Worm (Caenorhabditis elegans) whole organism, L1 larva: Measurements from ENCODE around the gene rpl-5.

ENCODE experiments used
- alr-1 ChIP-seq: fragments of 200-800 bp; sonication (Bioruptor generic); optimal IDR thresholded peaks from 2 replicates; lab custom pipeline; 2018; ENCODE audit warnings: borderline replicate concordance, mild to moderate bottlenecking, missing genetic modification characterization, missing compliant biosample characterization
- dpl-1 ChIP-seq, 3 experiments: fragments of 150-350 bp in 2 of 3; sonication (generic microtip) in 1 of 3; optimal IDR thresholded peaks; 2 replicates each; lab custom pipeline; 2014 to 2017; ENCODE audit warnings: missing biosample characterization in 3 of 3, missing genetic modification characterization in 3 of 3, missing genetic modification reagents in 3 of 3
- egl-13 ChIP-seq: sonication (generic microtip); optimal IDR thresholded peaks from 2 replicates; lab custom pipeline; 2016; ENCODE audit warnings: missing genotype, missing genetic modification reagents, missing genetic modification characterization, missing compliant biosample characterization
- grh-1 ChIP-seq: fragments of 200-800 bp; sonication (Bioruptor generic); IDR thresholded peaks from 2 replicates; pipeline ENCODE4 v1.3.6; 2022; ENCODE audit warnings: missing genetic modification reagents, missing genetic modification characterization, missing compliant biosample characterization
- lsy-2 ChIP-seq, 2 experiments: fragments of 150-350 bp; optimal IDR thresholded peaks; 2 replicates each; lab custom pipeline; 2014; ENCODE audit warnings: missing biosample characterization in 2 of 2, missing genetic modification characterization in 2 of 2
- nhr-11 ChIP-seq: fragments of 150-350 bp; optimal IDR thresholded peaks from 2 replicates; lab custom pipeline; 2014; ENCODE audit warnings: missing biosample characterization, missing genetic modification characterization
- nhr-12 ChIP-seq: sonication (generic microtip); optimal IDR thresholded peaks from 2 replicates; lab custom pipeline; 2017; ENCODE audit warnings: missing biosample characterization, missing genetic modification characterization
- nhr-237 ChIP-seq: fragments of 150-350 bp; optimal IDR thresholded peaks from 2 replicates; lab custom pipeline; 2014; ENCODE audit warnings: missing biosample characterization, missing genetic modification characterization
- nhr-71 ChIP-seq: sonication (generic microtip); optimal IDR thresholded peaks from 2 replicates; lab custom pipeline; 2016; ENCODE audit warnings: mild to moderate bottlenecking, missing genetic modification characterization, moderate library complexity, missing compliant biosample characterization
- rnt-1 ChIP-seq: sonication (generic microtip); optimal IDR thresholded peaks from 2 replicates; lab custom pipeline; 2016; ENCODE audit warnings: mild to moderate bottlenecking, missing genetic modification characterization, moderate library complexity, missing compliant biosample characterization
- snpc-4 ChIP-seq: fragments of 150-350 bp; optimal IDR thresholded peaks from 2 replicates; lab custom pipeline; 2014; ENCODE audit warnings: missing biosample characterization, missing genetic modification characterization
- unc-62 ChIP-seq: fragments of 150-350 bp; optimal IDR thresholded peaks from 2 replicates; lab custom pipeline; 2014; ENCODE audit warnings: missing biosample characterization, missing genetic modification reagents, missing genetic modification characterization

- TF ChIP-seq snpc-4 (tag; lab: Kevin White, UChicago), result no peak
- TF ChIP-seq grh-1 (GFP tag; lab: Robert Waterston, UW), result no peak
- no peak for TF ChIP-seq nhr-237 (tag; lab: Kevin White, UChicago)
- no peak for TF ChIP-seq egl-13 (tag; lab: Kevin White, UChicago)
- no peak for TF ChIP-seq unc-62 (GFP tag; lab: Kevin White, UChicago)
- no peak for TF ChIP-seq nhr-12 (tag; lab: Kevin White, UChicago)
- TF ChIP-seq lsy-2 (tag; optimal IDR thresholded peaks at IDR 0.05; lab: Kevin White, UChicago), result no peak
- no peak for TF ChIP-seq rnt-1 (tag; lab: Kevin White, UChicago)
- no peak for TF ChIP-seq nhr-11
- TF ChIP-seq alr-1, result no peak
- no peak for TF ChIP-seq dpl-1 (GFP tag; optimal IDR thresholded peaks at IDR 0.05; lab: Kevin White, UChicago)
- peak; percentile 9 for TF ChIP-seq nhr-71 (tag; lab: Kevin White, UChicago)
These were observed 41.6 kb downstream of the rpl-5 start for ce11 chrII:8611330-8611729.
